Fruit fly (Drosophila melanogaster): ENCODE results near the gene IPIP.

The IPIP gene

DNA sequence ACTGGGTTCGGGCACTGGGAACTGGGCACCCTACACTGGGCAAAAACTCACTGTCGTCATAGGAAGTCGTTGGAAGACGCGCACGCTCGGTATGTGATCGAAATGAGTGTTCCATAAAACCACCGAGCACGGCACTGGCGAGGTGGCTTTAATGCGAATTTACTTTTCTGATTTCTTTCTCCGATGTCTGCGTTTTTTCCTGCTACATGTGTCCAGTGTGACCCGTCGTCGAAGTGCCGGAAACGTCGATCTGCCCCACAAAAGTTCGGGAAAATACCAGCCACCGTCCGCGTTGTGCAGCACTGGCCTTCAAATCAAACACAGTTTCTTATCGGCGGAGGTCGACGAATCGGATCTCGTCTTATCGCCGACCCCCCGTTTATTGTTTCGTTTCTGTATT, 48.6 kb upstream of the IPIP start, which contains the start of gene Kdm5 (continued):
- TF ChIP-seq OdsH (GFP tag; optimal IDR thresholded peaks at IDR 0.05) (no peak), CG6163 (GFP tag; IDR thresholded peaks at IDR 0.05) (0 out of 3 replicates have a peak, but pooled peaks have one; percentile 16), achi (GFP tag; optimal IDR thresholded peaks at IDR 0.05) (no peak), CG7368 (GFP tag; optimal IDR thresholded peaks at IDR 0.05) (no peak), CG32006 (GFP tag; optimal IDR thresholded peaks at IDR 0.05) (no peak), CG3032 (tag; optimal IDR thresholded peaks at IDR 0.05) (no peak), CG4318 (GFP tag; optimal IDR thresholded peaks at IDR 0.05) (no peak), CG16779 (tag; optimal IDR thresholded peaks at IDR 0.05) (no peak), Sox14 (GFP tag; optimal IDR thresholded peaks at IDR 0.05) (peak; percentile 41), Sox15 (GFP tag; optimal IDR thresholded peaks at IDR 0.05) (no peak)

DNA sequence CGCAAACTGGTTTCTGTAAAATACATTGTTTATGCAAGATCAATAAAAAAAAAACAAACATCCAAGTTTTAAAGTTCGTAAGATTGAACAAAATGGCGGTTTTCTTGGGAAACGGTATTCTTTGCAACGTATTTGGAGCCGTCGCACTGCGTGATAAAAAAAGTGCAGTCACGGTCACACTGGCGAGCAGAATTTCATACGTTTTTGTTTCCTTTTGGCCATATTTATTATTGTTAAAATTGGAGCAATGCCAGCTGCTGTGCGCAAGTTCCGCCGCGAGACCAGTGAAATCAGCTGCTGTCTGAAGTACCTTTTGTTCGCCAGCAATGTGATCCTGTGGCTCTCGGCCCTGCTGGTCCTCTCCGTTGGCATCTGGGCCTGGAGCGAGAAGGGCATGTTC, 47.7 kb upstream of the IPIP start, which contains the start of gene Tsp26A:
Gene Tsp26A (plus strand): TSS at position 164 of the 400 bp plus-strand sequence.
- TF ChIP-seq Eip78C (GFP tag): peak; percentile 41
- TF ChIP-seq CG16779 (tag; optimal IDR thresholded peaks at IDR 0.05): no peak
- TF ChIP-seq esn (GFP tag; optimal IDR thresholded peaks at IDR 0.05): peak; percentile 9
- no peak for TF ChIP-seq CG8319 (GFP tag; optimal IDR thresholded peaks at IDR 0.05)

DNA sequence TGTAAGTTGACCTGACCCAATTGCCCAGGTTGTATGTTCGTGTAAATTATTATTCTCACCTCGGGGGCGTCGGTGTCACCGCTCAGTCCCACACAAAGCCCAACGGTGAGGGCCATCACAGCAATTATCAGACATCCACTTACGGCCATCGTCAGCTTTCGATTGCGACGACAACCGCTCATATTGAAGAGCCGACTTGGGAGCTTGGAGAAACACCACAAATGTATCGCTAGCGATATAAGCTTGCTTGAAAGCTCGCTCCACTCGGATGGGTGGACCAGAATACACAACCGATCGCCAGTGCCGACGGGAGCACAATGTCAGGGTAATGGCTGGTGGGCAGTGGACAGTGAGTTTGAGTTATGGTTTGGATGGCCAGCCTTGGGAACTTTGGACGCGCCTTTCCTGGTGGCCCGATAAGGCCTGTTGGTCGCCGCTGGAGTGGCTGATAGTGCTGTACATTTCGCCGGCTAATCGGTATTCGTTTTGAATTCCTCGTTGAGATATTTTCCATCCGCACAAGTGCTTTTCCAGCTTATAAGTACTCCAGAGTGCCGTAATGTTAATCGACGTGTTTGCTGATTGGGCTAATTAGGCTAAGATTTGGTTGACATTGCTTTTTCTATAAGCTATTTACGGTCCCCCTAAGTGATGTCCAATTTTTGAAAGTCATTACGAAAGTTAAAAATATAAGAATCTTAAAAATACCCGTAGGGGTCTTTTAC, 41.1 kb upstream of the IPIP start, which contains the start of gene Gal:
Gene Gal (minus strand): TSS at position 320 of the 725 bp plus-strand sequence.
- TF ChIP-seq svp (GFP tag) (peak; percentile 73), Sox14 (GFP tag; optimal IDR thresholded peaks at IDR 0.05) (no peak), CG11902 (GFP tag; optimal IDR thresholded peaks at IDR 0.05) (no peak), dac (GFP tag; optimal IDR thresholded peaks at IDR 0.05) (no peak), CG15336 (GFP tag; IDR thresholded peaks at IDR 0.05) (0 out of 2 replicates have a peak, but pooled peaks have one; percentile 29), pdm3 (GFP tag; optimal IDR thresholded peaks at IDR 0.05) (no peak)

DNA sequence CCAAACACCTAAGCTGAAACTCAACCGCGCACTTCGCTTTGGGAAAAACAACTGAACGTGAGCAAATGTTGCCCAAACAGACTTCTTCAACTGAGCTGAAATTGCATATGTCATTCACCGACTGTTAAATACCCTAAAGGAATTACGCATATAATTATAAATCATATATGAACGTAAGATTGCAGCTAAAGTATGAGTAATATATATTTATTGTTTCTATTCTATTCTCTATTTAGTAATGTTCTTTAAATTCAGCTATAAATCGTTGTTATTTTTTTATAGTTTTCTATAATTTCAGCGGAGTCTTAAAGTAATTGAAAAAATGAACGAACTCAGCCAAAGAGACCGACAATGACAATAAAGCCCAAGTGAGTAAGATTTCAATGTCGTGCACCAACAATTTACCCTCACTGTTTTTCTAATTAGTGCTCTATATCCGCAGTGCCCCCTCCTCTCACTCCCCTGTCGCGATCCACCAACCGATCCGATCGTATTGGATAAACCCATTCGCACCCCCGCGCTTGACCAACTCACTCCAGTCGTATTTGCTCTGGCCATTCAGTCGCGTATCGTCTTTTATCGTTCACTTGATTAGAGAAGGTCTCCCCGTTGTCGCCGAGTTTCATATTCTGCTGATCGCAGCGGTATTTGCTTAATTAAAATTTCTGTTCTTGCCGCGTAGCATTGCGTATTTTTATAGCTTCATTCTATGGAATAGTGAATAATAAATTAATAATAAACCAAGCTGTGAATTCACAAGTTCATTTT, 35.3 kb upstream of the IPIP start, which contains the start of gene CG9098:
Gene CG9098 (minus strand): TSS at position 36 of the 768 bp plus-strand sequence.
- TF ChIP-seq dac (GFP tag; optimal IDR thresholded peaks at IDR 0.05): no peak
- TF ChIP-seq CG6276 (GFP tag; optimal IDR thresholded peaks at IDR 0.05): no peak
- TF ChIP-seq CG8119 (GFP tag; IDR thresholded peaks at IDR 0.05): no peak
- TF ChIP-seq Eip93F (GFP tag; optimal IDR thresholded peaks at IDR 0.05): no peak
- TF ChIP-seq Hr4 (GFP tag; optimal IDR thresholded peaks at IDR 0.05): no peak
- no peak for TF ChIP-seq CG32006 (GFP tag; optimal IDR thresholded peaks at IDR 0.05)
- TF ChIP-seq fd85E (GFP tag; optimal IDR thresholded peaks at IDR 0.05): no peak
- no peak for TF ChIP-seq CG8632 (GFP tag; optimal IDR thresholded peaks at IDR 0.05)
- TF ChIP-seq Gug (GFP tag; IDR thresholded peaks at IDR 0.05): no peak
- TF ChIP-seq CG8319 (GFP tag; optimal IDR thresholded peaks at IDR 0.05): no peak
- no peak for TF ChIP-seq achi (GFP tag; optimal IDR thresholded peaks at IDR 0.05)

DNA sequence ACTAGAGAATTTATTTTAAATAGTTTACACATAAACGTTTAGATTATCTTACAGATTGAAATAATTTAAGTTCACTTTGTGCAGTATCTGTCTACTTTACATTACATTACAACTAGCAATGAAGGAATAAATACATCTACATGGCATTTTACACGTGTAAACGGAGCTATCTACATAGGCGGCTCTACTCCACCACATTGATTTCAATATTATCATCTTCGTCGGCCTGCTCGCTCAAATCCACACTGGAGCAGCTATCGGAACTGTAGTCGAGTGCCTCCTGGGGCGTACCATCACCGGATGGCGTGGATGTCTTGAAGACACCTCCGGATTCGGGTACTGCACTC, 34.8 kb upstream of the IPIP start:
- TF ChIP-seq acj6 (GFP tag; optimal IDR thresholded peaks at IDR 0.05): no peak
- no peak for TF ChIP-seq Eip75B (GFP tag; optimal IDR thresholded peaks at IDR 0.05)
- TF ChIP-seq Ets96B (tag; optimal IDR thresholded peaks at IDR 0.05): no peak
- no peak for TF ChIP-seq CG3919 (GFP tag; optimal IDR thresholded peaks at IDR 0.05)
- TF ChIP-seq spab (GFP tag; optimal IDR thresholded peaks at IDR 0.05): no peak
- TF ChIP-seq Met (GFP tag; optimal IDR thresholded peaks at IDR 0.05): no peak
- TF ChIP-seq Smox (GFP tag; optimal IDR thresholded peaks at IDR 0.05): no peak
- no peak for TF ChIP-seq topi (GFP tag; optimal IDR thresholded peaks at IDR 0.05)
- TF ChIP-seq CG7368 (GFP tag; optimal IDR thresholded peaks at IDR 0.05): no peak
- TF ChIP-seq net (GFP tag; optimal IDR thresholded peaks at IDR 0.05): no peak
- no peak for TF ChIP-seq CG6808 (GFP tag; optimal IDR thresholded peaks at IDR 0.05)
- TF ChIP-seq CG31627 (GFP tag; optimal IDR thresholded peaks at IDR 0.05): no peak
- no peak for TF ChIP-seq lz (GFP tag; optimal IDR thresholded peaks at IDR 0.05)
- no peak for TF ChIP-seq vri (GFP tag; optimal IDR thresholded peaks at IDR 0.05)
- no peak for TF ChIP-seq CG10669 (GFP tag; optimal IDR thresholded peaks at IDR 0.05)
- no peak for TF ChIP-seq fd59A (GFP tag; optimal IDR thresholded peaks at IDR 0.05)
- TF ChIP-seq CG8119 (GFP tag; IDR thresholded peaks at IDR 0.05): no peak
- TF ChIP-seq CG1621 (tag; optimal IDR thresholded peaks at IDR 0.05): no peak
